Fruit fly (Drosophila melanogaster): ENCODE data around the gene CG8915.

dm6 chrX:17254094-17254493 lies 9.3 kb upstream of the CG8915 start:
- TF ChIP-seq fd96Ca (GFP tag; IDR thresholded peaks at IDR 0.05): no peak
- no peak for TF ChIP-seq CG10348 (GFP tag; IDR thresholded peaks at IDR 0.05)
- TF ChIP-seq CG15710 (tag; optimal IDR thresholded peaks at IDR 0.05): no peak
- TF ChIP-seq Pif1A (GFP tag; optimal IDR thresholded peaks at IDR 0.05): no peak
- no peak for TF ChIP-seq rn (GFP tag; IDR thresholded peaks at IDR 0.05)
- TF ChIP-seq D1 (tag; optimal IDR thresholded peaks at IDR 0.05): no peak

Measured in whole organism, pupa.